Fruit fly (Drosophila melanogaster) whole organism, embryonic: Measurements from ENCODE around the gene Tomosyn.
A peak's percentile ranks its signal among the peaks of the same experiment; 100 is the strongest.

ENCODE experiments used
- Abd-B ChIP-seq: fragments of 200-800 bp; sonication (Bioruptor generic); optimal IDR thresholded peaks from 2 replicates; lab custom pipeline; 2018; ENCODE audit warnings: missing biosample characterization, mild to moderate bottlenecking, missing genetic modification characterization, moderate library complexity
- CG10321 ChIP-seq: fragments of 200-800 bp; sonication (Bioruptor generic); IDR thresholded peaks from 2 replicates; pipeline ENCODE4 v1.3.6; 2022; ENCODE audit warnings: missing biosample characterization, missing genetic modification characterization
- CG11085 ChIP-seq: fragments of 200-800 bp; sonication (Bioruptor generic); IDR thresholded peaks from 2 replicates; pipeline ENCODE4 v1.3.6; 2022; ENCODE audit warnings: missing biosample characterization, missing genetic modification characterization
- CG11247 ChIP-seq: fragments of 200-800 bp; sonication (Bioruptor generic); IDR thresholded peaks from 2 replicates; pipeline ENCODE4 v1.3.6; 2022; ENCODE audit warnings: missing biosample characterization, missing genetic modification characterization
- CG11456 ChIP-seq: fragments of 200-800 bp; sonication (Bioruptor generic); IDR thresholded peaks from 3 replicates; pipeline ENCODE4 v1.3.6; 2022; ENCODE audit warnings: missing biosample characterization, missing genetic modification characterization
- CG12071 ChIP-seq: fragments of 200-800 bp; sonication (Bioruptor generic); optimal IDR thresholded peaks from 3 replicates; lab custom pipeline; 2018; ENCODE audit warnings: missing biosample characterization, mild to moderate bottlenecking, missing genetic modification characterization
- CG13424 ChIP-seq: fragments of 200-800 bp; sonication (Bioruptor generic); optimal IDR thresholded peaks from 2 replicates; lab custom pipeline; 2019; ENCODE audit warnings: missing biosample characterization, mild to moderate bottlenecking, missing genetic modification characterization, moderate library complexity
- CG13775 ChIP-seq: fragments of 200-800 bp; sonication (Bioruptor generic); optimal IDR thresholded peaks from 3 replicates; lab custom pipeline; 2017; ENCODE audit warnings: missing biosample characterization, mild to moderate bottlenecking, missing genetic modification characterization
- CG18262 ChIP-seq: fragments of 200-800 bp; optimal IDR thresholded peaks from 3 replicates; lab custom pipeline; 2019; ENCODE audit warnings: missing biosample characterization, mild to moderate bottlenecking, missing genetic modification characterization, moderate library complexity
- CG33557 ChIP-seq: fragments of 200-800 bp; sonication (Bioruptor generic); optimal IDR thresholded peaks from 2 replicates; lab custom pipeline; 2019; ENCODE audit warnings: missing biosample characterization, mild to moderate bottlenecking, missing genetic modification characterization, moderate library complexity
- CG4854 ChIP-seq: fragments of 200-800 bp; sonication (Bioruptor generic); optimal IDR thresholded peaks from 2 replicates; lab custom pipeline; 2016; ENCODE audit warnings: missing biosample characterization, missing genetic modification characterization, inconsistent platforms
- CG6791 ChIP-seq: fragments of 200-800 bp; sonication (Bioruptor generic); IDR thresholded peaks from 3 replicates; pipeline ENCODE4 v1.3.6; 2022; ENCODE audit warnings: missing biosample characterization, missing genetic modification characterization; ENCODE audit not compliant: partially characterized antibody
- CG7745 ChIP-seq: fragments of 200-800 bp; sonication (Bioruptor generic); optimal IDR thresholded peaks from 2 replicates; lab custom pipeline; 2018; ENCODE audit warnings: missing biosample characterization, mild to moderate bottlenecking, missing genetic modification characterization, moderate library complexity
- CG8290 ChIP-seq, 3 experiments: fragments of 200-800 bp; sonication (Bioruptor generic); optimal IDR thresholded peaks; 2 replicates each; lab custom pipeline; 2016 to 2019; ENCODE audit warnings: missing biosample characterization in 3 of 3, missing genetic modification characterization in 3 of 3, mild to moderate bottlenecking in 2 of 3, moderate library complexity in 1 of 3
- CG8924 ChIP-seq: fragments of 200-800 bp; optimal IDR thresholded peaks from 3 replicates; lab custom pipeline; 2019; ENCODE audit warnings: missing biosample characterization, mild to moderate bottlenecking, missing genetic modification characterization, moderate library complexity
- D ChIP-seq, 2 experiments: fragments of 200-800 bp in 1 of 2; fragments of >200 bp in 1 of 2; sonication (Bioruptor generic) in 1 of 2; optimal IDR thresholded peaks; 2 replicates in 1 of 2; 3 replicates in 1 of 2; lab custom pipeline; 2017; ENCODE audit warnings: mild to moderate bottlenecking in 1 of 2, missing biosample characterization in 1 of 2, missing genetic modification characterization in 1 of 2, missing genetic modification reagents in 1 of 2
- Dll ChIP-seq: fragments of 200-800 bp; sonication (Bioruptor generic); IDR thresholded peaks from 4 replicates; pipeline ENCODE4 v1.3.6; 2022; ENCODE audit warnings: missing biosample characterization, missing genetic modification characterization; ENCODE audit not compliant: partially characterized antibody
- Dref ChIP-seq: fragments of 200-800 bp; sonication (Bioruptor generic); IDR thresholded peaks from 2 replicates; pipeline ENCODE4 v1.3.6; 2022; ENCODE audit warnings: missing biosample characterization, missing genetic modification characterization
- Gug ChIP-seq: fragments of 200-800 bp; sonication (Bioruptor generic); IDR thresholded peaks from 4 replicates; pipeline ENCODE4 v1.3.6; 2022; ENCODE audit warnings: missing biosample characterization, missing genetic modification characterization
- Hand ChIP-seq: fragments of 200-800 bp; sonication (Bioruptor generic); optimal IDR thresholded peaks from 2 replicates; lab custom pipeline; 2017; ENCODE audit warnings: mild to moderate bottlenecking, missing biosample characterization, missing genetic modification reagents, missing genetic modification characterization
- Hey ChIP-seq: fragments of 200-800 bp; sonication (Bioruptor generic); optimal IDR thresholded peaks from 3 replicates; lab custom pipeline; 2018; ENCODE audit warnings: missing biosample characterization, mild to moderate bottlenecking, missing genetic modification characterization
- Hmx ChIP-seq: fragments of 200-800 bp; sonication (Bioruptor generic); optimal IDR thresholded peaks from 2 replicates; lab custom pipeline; 2016; ENCODE audit warnings: missing biosample characterization, missing genetic modification characterization
- Mad ChIP-seq: fragments of 200-800 bp; sonication (Bioruptor generic); optimal IDR thresholded peaks from 2 replicates; lab custom pipeline; 2016; ENCODE audit warnings: missing biosample characterization, missing genetic modification characterization
- Rfx ChIP-seq: fragments of 200-800 bp; sonication (Bioruptor generic); IDR thresholded peaks from 2 replicates; pipeline ENCODE4 v1.3.6; 2022; ENCODE audit warnings: missing biosample characterization, missing genetic modification characterization
- Xbp1 ChIP-seq: fragments of 200-800 bp; sonication (Bioruptor generic); optimal IDR thresholded peaks from 3 replicates; lab custom pipeline; 2016; ENCODE audit warnings: missing biosample characterization, mild to moderate bottlenecking, missing genetic modification characterization
- al ChIP-seq: fragments of 200-800 bp; sonication (Bioruptor generic); IDR thresholded peaks from 2 replicates; pipeline ENCODE4 v1.3.6; 2022; ENCODE audit warnings: missing biosample characterization, missing genetic modification characterization
- ap ChIP-seq: fragments of 200-800 bp; sonication (Bioruptor generic); IDR thresholded peaks from 2 replicates; pipeline ENCODE4 v1.3.6; 2022; ENCODE audit warnings: missing biosample characterization, missing genetic modification characterization
- dan ChIP-seq: fragments of 200-800 bp; sonication (Bioruptor generic); IDR thresholded peaks from 2 replicates; pipeline ENCODE4 v1.3.6; 2022; ENCODE audit warnings: missing biosample characterization, missing genetic modification characterization
- danr ChIP-seq: fragments of 200-800 bp; sonication (Bioruptor generic); IDR thresholded peaks from 2 replicates; pipeline ENCODE4 v1.3.6; 2022; ENCODE audit warnings: missing biosample characterization, missing genetic modification characterization
- emc ChIP-seq: fragments of 200-800 bp; sonication (Bioruptor generic); optimal IDR thresholded peaks from 2 replicates; lab custom pipeline; 2016; ENCODE audit warnings: missing biosample characterization, missing genetic modification characterization
- ems ChIP-seq: fragments of 200-800 bp; sonication (Bioruptor generic); optimal IDR thresholded peaks from 3 replicates; lab custom pipeline; 2016; ENCODE audit warnings: missing biosample characterization, missing genetic modification characterization
- esg ChIP-seq: fragments of 200-800 bp; sonication (Bioruptor generic); conservative IDR thresholded peaks from 2 replicates; pipeline ENCODE4 v1.3.6; 2022; ENCODE audit warnings: missing biosample characterization, missing genetic modification characterization
- eve ChIP-seq, 2 experiments: fragments of >200 bp; optimal IDR thresholded peaks; 2 replicates each; lab custom pipeline; 2017; ENCODE audit warnings: missing biosample characterization in 2 of 2, missing genetic modification characterization in 2 of 2
- fd3F ChIP-seq: fragments of 200-800 bp; sonication (Bioruptor generic); optimal IDR thresholded peaks from 2 replicates; lab custom pipeline; 2018; ENCODE audit warnings: missing biosample characterization, mild to moderate bottlenecking, missing genetic modification characterization, moderate library complexity
- fd64A ChIP-seq: fragments of 200-800 bp; sonication (Bioruptor generic); optimal IDR thresholded peaks from 3 replicates; lab custom pipeline; 2018; ENCODE audit warnings: missing biosample characterization, mild to moderate bottlenecking, missing genetic modification characterization
- ftz-f1 ChIP-seq: fragments of 200-800 bp; sonication (Bioruptor generic); optimal IDR thresholded peaks from 2 replicates; lab custom pipeline; 2016; ENCODE audit warnings: missing biosample characterization, missing genetic modification characterization
- ham ChIP-seq: fragments of 200-800 bp; sonication (Bioruptor generic); IDR thresholded peaks from 2 replicates; pipeline ENCODE4 v1.3.6; 2022; ENCODE audit warnings: missing biosample characterization, missing genetic modification characterization
- hkb ChIP-seq, 2 experiments: fragments of 200-800 bp in 1 of 2; fragments of >200 bp in 1 of 2; sonication (Bioruptor generic) in 1 of 2; IDR thresholded peaks in 1 of 2; optimal IDR thresholded peaks in 1 of 2; 2 replicates each; pipeline versions ENCODE4 v1.3.6 to Lab custom; 2017 to 2022; ENCODE audit warnings: missing biosample characterization in 1 of 2, missing genetic modification characterization in 1 of 2
- kah ChIP-seq: fragments of 200-800 bp; sonication (Bioruptor generic); optimal IDR thresholded peaks from 2 replicates; lab custom pipeline; 2018; ENCODE audit warnings: missing biosample characterization, mild to moderate bottlenecking, missing genetic modification characterization
- knrl ChIP-seq: fragments of 200-800 bp; sonication (Bioruptor generic); IDR thresholded peaks from 3 replicates; pipeline ENCODE4 v1.3.6; 2022; ENCODE audit warnings: missing biosample characterization, missing genetic modification characterization; ENCODE audit not compliant: partially characterized antibody
- mam ChIP-seq: fragments of 200-800 bp; sonication (Bioruptor generic); optimal IDR thresholded peaks from 3 replicates; lab custom pipeline; 2016; ENCODE audit warnings: missing biosample characterization, missing genetic modification characterization
- nerfin-1 ChIP-seq: fragments of 200-800 bp; sonication (Bioruptor generic); optimal IDR thresholded peaks from 3 replicates; lab custom pipeline; 2019; ENCODE audit warnings: missing biosample characterization, mild to moderate bottlenecking, missing genetic modification characterization, moderate library complexity
- peb ChIP-seq: fragments of 200-800 bp; sonication (Bioruptor generic); IDR thresholded peaks from 2 replicates; pipeline ENCODE4 v1.3.6; 2022; ENCODE audit warnings: missing biosample characterization, missing genetic modification characterization
- sna ChIP-seq: fragments of 200-800 bp; sonication (Bioruptor generic); IDR thresholded peaks from 2 replicates; pipeline ENCODE4 v1.3.6; 2022; ENCODE audit warnings: missing biosample characterization, missing genetic modification characterization; ENCODE audit not compliant: partially characterized antibody
- sqz ChIP-seq: fragments of 200-800 bp; sonication (Bioruptor generic); optimal IDR thresholded peaks from 3 replicates; lab custom pipeline; 2018; ENCODE audit warnings: missing biosample characterization, mild to moderate bottlenecking, missing genetic modification characterization
- ssp ChIP-seq: fragments of 200-800 bp; sonication (Bioruptor generic); IDR thresholded peaks from 2 replicates; pipeline ENCODE4 v1.3.6; 2022; ENCODE audit warnings: missing biosample characterization, missing genetic modification characterization
- twi ChIP-seq: fragments of 200-800 bp; optimal IDR thresholded peaks from 2 replicates; lab custom pipeline; 2019; ENCODE audit warnings: missing biosample characterization, mild to moderate bottlenecking, missing genetic modification characterization, moderate library complexity
- vfl ChIP-seq: fragments of 200-800 bp; sonication (Bioruptor generic); optimal IDR thresholded peaks from 2 replicates; lab custom pipeline; 2016; ENCODE audit warnings: missing biosample characterization, missing genetic modification characterization
- zen2 ChIP-seq: fragments of 200-800 bp; sonication (Bioruptor generic); IDR thresholded peaks from 3 replicates; pipeline ENCODE4 v1.3.6; 2022; ENCODE audit warnings: missing biosample characterization, missing genetic modification characterization; ENCODE audit not compliant: partially characterized antibody

The Tomosyn gene

DNA sequence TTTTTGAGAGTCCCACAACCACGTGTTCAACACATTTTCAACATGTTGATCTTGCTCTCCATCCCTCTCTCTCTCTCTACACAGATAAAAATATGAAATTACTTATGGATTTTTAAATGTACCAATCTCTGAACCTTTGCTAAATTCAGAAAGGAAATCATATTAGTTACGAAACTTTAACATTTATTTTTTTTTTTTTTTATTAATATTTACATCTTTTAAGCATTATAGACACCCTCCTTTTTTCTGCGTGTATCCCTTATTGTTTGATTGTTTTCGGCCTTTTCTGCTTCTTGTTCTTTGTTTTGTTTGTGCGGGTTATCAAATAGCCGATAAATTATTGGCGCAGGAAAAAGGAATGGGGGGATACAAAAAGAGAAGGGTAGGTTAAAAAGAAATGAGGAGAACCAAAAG is 35.1 kb downstream of the Tomosyn start (continued):
- TF ChIP-seq fd3F (peak; percentile 95), ems (GFP tag; lab: Kevin White, UChicago) (peak; percentile 86), CG11085 (GFP tag; lab: Robert Waterston, UW) (peak; percentile 95), CG33557 (GFP tag; lab: Kevin White, UChicago) (peak; percentile 99), Mad (GFP tag; lab: Kevin White, UChicago) (peak; percentile 87), Gug (GFP tag; lab: Robert Waterston, UW) (peak; percentile 70; the same call in 3 of the 4 replicates), dan (GFP tag; lab: Robert Waterston, UW) (peak; percentile 79; the same call in 1 of the 2 replicates), al (GFP tag; lab: Robert Waterston, UW) (peak; percentile 95), emc (GFP tag; lab: Kevin White, UChicago) (peak; percentile 76), CG13424 (tag; lab: Kevin White, UChicago) (peak; percentile 98), eve (GFP tag; optimal IDR thresholded peaks at IDR 0.05; lab: Kevin White, UChicago) (peak in 1 of 2 experiments; percentile 71), CG11247 (peak; percentile 95), sqz (GFP tag; lab: Kevin White, UChicago) (peak; percentile 96), CG4854 (GFP tag; lab: Kevin White, UChicago) (peak; percentile 81), ftz-f1 (GFP tag; lab: Kevin White, UChicago) (no peak), CG10321 (GFP tag; lab: Robert Waterston, UW) (peak; percentile 78), D (optimal IDR thresholded peaks at IDR 0.05; lab: Kevin White, UChicago) (no peak), D (GFP tag; optimal IDR thresholded peaks at IDR 0.05; lab: Kevin White, UChicago) (peak; percentile 97), ssp (GFP tag; lab: Robert Waterston, UW) (peak; percentile 87), hkb (optimal IDR thresholded peaks at IDR 0.05; lab: Kevin White, UChicago) (no peak), hkb (GFP tag; IDR thresholded peaks at IDR 0.05; lab: Robert Waterston, UW) (peak; percentile 93), Hmx (GFP tag; lab: Kevin White, UChicago) (peak; percentile 81), nerfin-1 (tag; lab: Kevin White, UChicago) (peak; percentile 96), Rfx (GFP tag; lab: Robert Waterston, UW) (peak; percentile 97), ham (GFP tag; lab: Robert Waterston, UW) (peak; percentile 86; the same call in 1 of the 2 replicates), CG8290 (GFP tag; optimal IDR thresholded peaks at IDR 0.05; lab: Kevin White, UChicago) (peak; percentile 91), CG8290 (tag; optimal IDR thresholded peaks at IDR 0.05; lab: Kevin White, UChicago) (peak; percentile 57 to 60), CG11456 (GFP tag; lab: Robert Waterston, UW) (peak; percentile 96), CG18262 (tag; lab: Kevin White, UChicago) (peak; percentile 99), ap (GFP tag; lab: Robert Waterston, UW) (peak; percentile 93), mam (GFP tag; lab: Kevin White, UChicago) (peak; percentile 81), CG7745 (tag; lab: Kevin White, UChicago) (peak; percentile 92), CG6791 (no peak), vfl (peak; percentile 68), CG12071 (GFP tag; lab: Kevin White, UChicago) (peak; percentile 65), zen2 (GFP tag; lab: Robert Waterston, UW) (no peak), CG8924 (tag; lab: Kevin White, UChicago) (peak; percentile 99), sna (GFP tag; lab: Robert Waterston, UW) (no peak), fd64A (GFP tag; lab: Kevin White, UChicago) (peak; percentile 70), peb (GFP tag; lab: Robert Waterston, UW) (peak; percentile 90), kah (GFP tag; lab: Kevin White, UChicago) (peak; percentile 95), danr (peak; percentile 90), esg (GFP tag; lab: Robert Waterston, UW) (peak; percentile 89), CG13775 (GFP tag; lab: Kevin White, UChicago) (peak; percentile 95), twi (tag; lab: Kevin White, UChicago) (peak; percentile 100), Hey (tag; lab: Kevin White, UChicago) (peak; percentile 39), Xbp1 (GFP tag; lab: Kevin White, UChicago) (peak; percentile 95), knrl (GFP tag; lab: Robert Waterston, UW) (no peak), Dll (GFP tag; lab: Robert Waterston, UW) (no peak), Dref (no peak), Hand (GFP tag; lab: Kevin White, UChicago) (peak; percentile 92), Abd-B (GFP tag; lab: Kevin White, UChicago) (peak; percentile 95)
